Worm (Caenorhabditis elegans): ENCODE results near the gene R11E3.19.

DNA sequence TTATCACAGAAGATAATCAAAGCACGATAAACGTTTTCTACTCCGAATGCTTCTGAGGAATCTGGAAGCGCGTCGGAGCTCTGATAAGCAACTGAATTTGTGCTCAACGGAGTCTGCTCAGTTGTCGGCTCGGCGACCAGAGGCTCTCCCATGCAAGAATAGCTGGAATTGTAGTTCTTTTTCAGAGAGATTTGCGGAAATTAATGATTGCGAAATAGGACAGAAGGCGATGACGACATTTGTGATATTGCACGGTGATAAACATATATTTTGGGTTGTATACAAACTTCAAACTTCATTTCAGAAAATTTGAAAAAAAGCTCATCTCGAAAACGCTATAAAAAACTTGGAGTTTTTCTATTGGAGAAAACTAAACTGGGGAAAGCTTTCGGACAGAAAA, 33.9 kb upstream of the R11E3.19 start, which contains the start of gene H06H21.37:
- TF ChIP-seq T22C8.4 (GFP tag; IDR thresholded peaks at IDR 0.05) (no peak), tab-1 (GFP tag; IDR thresholded peaks at IDR 0.05) (no peak), flt-1 (GFP tag; IDR thresholded peaks at IDR 0.05) (no peak), ztf-23 (GFP tag; IDR thresholded peaks at IDR 0.05) (no peak), ztf-29 (GFP tag; IDR thresholded peaks at IDR 0.05) (no peak), med-1 (GFP tag; optimal IDR thresholded peaks at IDR 0.05; ENCODE audit: insufficient read depth) (no peak), ref-1 (GFP tag; conservative IDR thresholded peaks at IDR 0.05) (no peak), klf-2 (GFP tag; conservative IDR thresholded peaks at IDR 0.05) (no peak), cog-1 (tag; optimal IDR thresholded peaks at IDR 0.05) (no peak)

All from whole organism, midembryonic.